Fruit fly (Drosophila melanogaster) whole organism: ENCODE results near the gene CG15743.

Experiments
- CG8478 ChIP-seq: fragments of >200 bp; optimal IDR thresholded peaks from 2 replicates; lab custom pipeline; 2018; ENCODE audit warnings: inconsistent platforms
- EcR ChIP-seq, 2 experiments: fragments of >200 bp; optimal IDR thresholded peaks; 2 replicates each; lab custom pipeline; 2017; ENCODE audit warnings: missing biosample characterization in 2 of 2, missing genetic modification characterization in 2 of 2, missing genetic modification reagents in 2 of 2
- psq ChIP-seq: fragments of >200 bp; optimal IDR thresholded peaks from 2 replicates; lab custom pipeline; 2017
- usp ChIP-seq: fragments of >200 bp; optimal IDR thresholded peaks from 2 replicates; lab custom pipeline; 2017; ENCODE audit warnings: missing biosample characterization, missing genetic modification characterization, mixed read lengths

- TF ChIP-seq psq (lab: Kevin White, UChicago) (no peak), CG8478 (lab: Kevin White, UChicago) (no peak), EcR (GFP tag; optimal IDR thresholded peaks at IDR 0.05; lab: Kevin White, UChicago) (no peak), usp (no peak)
Observed at dm6 chrX:13278468-13278982, 7.0 kb upstream of the CG15743 start.
